Worm (Caenorhabditis elegans) whole organism, L4 larva: Measurements from ENCODE around the gene lgc-16.

ENCODE experiments used
- F10B5.3 ChIP-seq: sonication (generic microtip); optimal IDR thresholded peaks from 2 replicates; lab custom pipeline; 2016; ENCODE audit warnings: mild to moderate bottlenecking, missing genetic modification characterization, missing compliant biosample characterization
- F26F4.8 ChIP-seq: fragments of 200-800 bp; sonication (Bioruptor generic); conservative IDR thresholded peaks from 2 replicates; pipeline ENCODE4 v1.3.6; 2022; ENCODE audit warnings: missing genetic modification characterization, missing compliant biosample characterization
- F37D6.2 ChIP-seq: sonication (generic microtip); optimal IDR thresholded peaks from 2 replicates; lab custom pipeline; 2016; ENCODE audit warnings: mild to moderate bottlenecking, missing genetic modification characterization, missing compliant biosample characterization
- F44E2.7 ChIP-seq: fragments of 200-800 bp; sonication (Bioruptor generic); IDR thresholded peaks from 2 replicates; pipeline ENCODE4 v2.1.2; 2022; ENCODE audit warnings: missing genetic modification characterization, missing compliant biosample characterization
- R02D3.7 ChIP-seq: fragments of 150-350 bp; sonication (generic microtip); optimal IDR thresholded peaks from 3 replicates; lab custom pipeline; 2014; ENCODE audit warnings: missing biosample characterization, missing genetic modification characterization
- T20F7.1 ChIP-seq: fragments of 200-800 bp; sonication (Bioruptor generic); optimal IDR thresholded peaks from 2 replicates; lab custom pipeline; 2018; ENCODE audit warnings: mild to moderate bottlenecking, missing genetic modification characterization, missing compliant biosample characterization
- Y105C5A.15 ChIP-seq: fragments of 200-800 bp; sonication (Bioruptor generic); IDR thresholded peaks from 2 replicates; pipeline ENCODE4 v1.3.6; 2022; ENCODE audit warnings: missing genetic modification characterization, missing compliant biosample characterization
- ZK337.2 ChIP-seq: fragments of 200-800 bp; sonication (Bioruptor generic); IDR thresholded peaks from 2 replicates; pipeline ENCODE4 v1.3.6; 2022; ENCODE audit warnings: missing genetic modification reagents, missing genetic modification characterization, missing compliant biosample characterization
- aha-1 ChIP-seq: fragments of 150-350 bp; peaks from one replicate; lab custom pipeline; 2014; ENCODE audit warnings: missing biosample characterization, missing genetic modification characterization
- arid-1 ChIP-seq: fragments of 200-800 bp; sonication (Bioruptor generic); conservative IDR thresholded peaks from 2 replicates; pipeline ENCODE4 v1.3.6; 2022; ENCODE audit warnings: missing genetic modification reagents, missing genetic modification characterization, missing compliant biosample characterization
- attf-4 ChIP-seq: sonication (generic microtip); optimal IDR thresholded peaks from 3 replicates; lab custom pipeline; 2017; ENCODE audit warnings: missing biosample characterization, missing genetic modification characterization
- ceh-20 ChIP-seq: fragments of 200-800 bp; sonication (Bioruptor generic); IDR thresholded peaks from 2 replicates; pipeline ENCODE4 v1.3.6; 2022; ENCODE audit warnings: missing genetic modification reagents, missing genetic modification characterization, missing compliant biosample characterization
- ceh-32 ChIP-seq: sonication (generic microtip); optimal IDR thresholded peaks from 2 replicates; lab custom pipeline; 2016; ENCODE audit warnings: mild to moderate bottlenecking, missing genetic modification characterization, missing compliant biosample characterization; ENCODE audit not compliant: poor library complexity
- ceh-44 ChIP-seq: fragments of 200-800 bp; sonication (Bioruptor generic); IDR thresholded peaks from 2 replicates; pipeline ENCODE4 v1.3.6; 2022; ENCODE audit warnings: missing genetic modification reagents, missing genetic modification characterization, missing compliant biosample characterization
- ceh-62 ChIP-seq: sonication (generic microtip); optimal IDR thresholded peaks from 2 replicates; lab custom pipeline; 2017; ENCODE audit warnings: missing biosample characterization, missing genetic modification characterization
- cey-2 ChIP-seq: sonication (generic microtip); optimal IDR thresholded peaks from 3 replicates; lab custom pipeline; 2017; ENCODE audit warnings: missing genetic modification characterization, mild to moderate bottlenecking, missing compliant biosample characterization, antibody characterized with exemption, borderline replicate concordance; ENCODE audit not compliant: insufficient read depth
- ctbp-1 ChIP-seq: fragments of 200-800 bp; sonication (Bioruptor generic); IDR thresholded peaks from 2 replicates; pipeline ENCODE4 v1.3.6; 2022; ENCODE audit warnings: missing genetic modification reagents, missing genetic modification characterization, missing compliant biosample characterization
- dmd-9 ChIP-seq: fragments of 200-800 bp; sonication (Bioruptor generic); IDR thresholded peaks from 2 replicates; pipeline ENCODE4 v1.3.6; 2022; ENCODE audit warnings: missing genetic modification reagents, missing genetic modification characterization, missing compliant biosample characterization
- dpl-1 ChIP-seq: fragments of 150-350 bp; optimal IDR thresholded peaks from 2 replicates; lab custom pipeline; 2014; ENCODE audit warnings: missing biosample characterization, missing genetic modification reagents, missing genetic modification characterization
- fos-1 ChIP-seq: fragments of 150-350 bp; optimal IDR thresholded peaks from 2 replicates; lab custom pipeline; 2014; ENCODE audit warnings: missing biosample characterization, missing genetic modification characterization
- hif-1 ChIP-seq, 2 experiments: sonication (generic microtip); optimal IDR thresholded peaks; 2 replicates each; lab custom pipeline; 2016 to 2017; ENCODE audit warnings: missing compliant biosample characterization in 2 of 2, missing genetic modification characterization in 2 of 2, missing genetic modification reagents in 2 of 2, missing genotype in 2 of 2, mild to moderate bottlenecking in 1 of 2
- hlh-11 ChIP-seq: fragments of 200-800 bp; sonication (Bioruptor generic); optimal IDR thresholded peaks from 2 replicates; lab custom pipeline; 2018; ENCODE audit warnings: mild to moderate bottlenecking, missing genetic modification characterization, missing compliant biosample characterization
- hlh-30 ChIP-seq: sonication (generic microtip); optimal IDR thresholded peaks from 2 replicates; lab custom pipeline; 2017; ENCODE audit warnings: antibody characterized with exemption, mild to moderate bottlenecking, missing genetic modification characterization, missing compliant biosample characterization; ENCODE audit not compliant: insufficient read depth
- hmg-1.1 ChIP-seq: fragments of 200-800 bp; sonication (Bioruptor generic); IDR thresholded peaks from 2 replicates; pipeline ENCODE4 v1.3.6; 2022; ENCODE audit warnings: missing genetic modification reagents, missing genetic modification characterization, missing compliant biosample characterization
- jun-1 ChIP-seq: fragments of 150-350 bp; optimal IDR thresholded peaks from 2 replicates; lab custom pipeline; 2014; ENCODE audit warnings: missing biosample characterization, missing genetic modification reagents, missing genetic modification characterization
- lim-7 ChIP-seq: fragments of 200-800 bp; sonication (Bioruptor generic); IDR thresholded peaks from 2 replicates; pipeline ENCODE4 v1.3.6; 2022; ENCODE audit warnings: missing genetic modification characterization, missing compliant biosample characterization
- lin-1 ChIP-seq: fragments of 200-800 bp; sonication (Bioruptor generic); IDR thresholded peaks from 2 replicates; pipeline ENCODE4 v1.3.6; 2022; ENCODE audit warnings: missing genetic modification reagents, missing genetic modification characterization, missing compliant biosample characterization
- lin-13 ChIP-seq: fragments of 150-350 bp; optimal IDR thresholded peaks from 2 replicates; lab custom pipeline; 2014; ENCODE audit warnings: missing biosample characterization, missing genetic modification reagents, missing genetic modification characterization
- lin-39 ChIP-seq: fragments of 150-350 bp; optimal IDR thresholded peaks from 2 replicates; lab custom pipeline; 2014; ENCODE audit warnings: missing biosample characterization, missing genetic modification reagents, missing genetic modification characterization
- mxl-3 ChIP-seq: fragments of 200-800 bp; sonication (Bioruptor generic); optimal IDR thresholded peaks from 2 replicates; lab custom pipeline; 2018; ENCODE audit warnings: mild to moderate bottlenecking, missing genetic modification characterization, missing compliant biosample characterization
- nhr-10 ChIP-seq: fragments of 150-350 bp; optimal IDR thresholded peaks from 2 replicates; lab custom pipeline; 2014; ENCODE audit warnings: missing biosample characterization, missing genetic modification characterization
- nhr-102 ChIP-seq: sonication (generic microtip); optimal IDR thresholded peaks from 2 replicates; lab custom pipeline; 2016; ENCODE audit warnings: mild to moderate bottlenecking, missing genetic modification characterization, moderate library complexity, missing compliant biosample characterization
- nhr-111 ChIP-seq: fragments of 200-800 bp; sonication (Bioruptor generic); optimal IDR thresholded peaks from 2 replicates; lab custom pipeline; 2018; ENCODE audit warnings: mild to moderate bottlenecking, missing genetic modification characterization, missing compliant biosample characterization
- nhr-237 ChIP-seq: sonication (generic microtip); optimal IDR thresholded peaks from 2 replicates; lab custom pipeline; 2017; ENCODE audit warnings: missing biosample characterization, missing genetic modification characterization
- nhr-25 ChIP-seq: sonication (generic microtip); optimal IDR thresholded peaks from 2 replicates; lab custom pipeline; 2017; ENCODE audit warnings: missing genetic modification characterization, mild to moderate bottlenecking, missing compliant biosample characterization, antibody characterized with exemption, moderate library complexity, borderline replicate concordance; ENCODE audit not compliant: insufficient read depth
- nhr-42 ChIP-seq: fragments of 200-800 bp; sonication (Bioruptor generic); IDR thresholded peaks from 2 replicates; pipeline ENCODE4 v1.3.6; 2022; ENCODE audit warnings: missing genetic modification characterization, missing compliant biosample characterization
- nhr-48 ChIP-seq: sonication (generic microtip); optimal IDR thresholded peaks from 2 replicates; lab custom pipeline; 2016; ENCODE audit warnings: mild to moderate bottlenecking, missing genetic modification characterization, missing compliant biosample characterization
- nhr-77 ChIP-seq: fragments of 150-350 bp; optimal IDR thresholded peaks from 2 replicates; lab custom pipeline; 2014; ENCODE audit warnings: missing biosample characterization, missing genetic modification characterization
- php-3 ChIP-seq: fragments of 200-800 bp; sonication (Bioruptor generic); IDR thresholded peaks from 2 replicates; pipeline ENCODE4 v1.3.6; 2022; ENCODE audit warnings: missing genetic modification reagents, missing genetic modification characterization, missing compliant biosample characterization
- pqm-1 ChIP-seq: sonication (generic microtip); optimal IDR thresholded peaks from 2 replicates; lab custom pipeline; 2017; ENCODE audit warnings: missing biosample characterization, missing genetic modification characterization
- skn-1 ChIP-seq: fragments of 150-350 bp; optimal IDR thresholded peaks from 2 replicates; lab custom pipeline; 2014; ENCODE audit warnings: missing biosample characterization, missing genetic modification characterization
- spr-1 ChIP-seq: sonication (generic microtip); optimal IDR thresholded peaks from 2 replicates; lab custom pipeline; 2016; ENCODE audit warnings: mild to moderate bottlenecking, missing genetic modification characterization, missing compliant biosample characterization
- tag-97 ChIP-seq: fragments of 200-800 bp; sonication (Bioruptor generic); IDR thresholded peaks from 2 replicates; pipeline ENCODE4 v1.3.6; 2022; ENCODE audit warnings: missing genetic modification characterization, missing compliant biosample characterization
- unc-130 ChIP-seq: sonication (generic microtip); optimal IDR thresholded peaks from 2 replicates; lab custom pipeline; 2016; ENCODE audit warnings: missing genetic modification reagents, missing genetic modification characterization, missing compliant biosample characterization
- unc-39 ChIP-seq: sonication (generic microtip); optimal IDR thresholded peaks from 2 replicates; lab custom pipeline; 2017; ENCODE audit warnings: missing biosample characterization, missing genetic modification characterization
- zfp-2 ChIP-seq: sonication (generic microtip); optimal IDR thresholded peaks from 2 replicates; lab custom pipeline; 2016; ENCODE audit warnings: mild to moderate bottlenecking, missing genetic modification characterization, missing compliant biosample characterization
- zip-11 ChIP-seq: fragments of 200-800 bp; sonication (Bioruptor generic); IDR thresholded peaks from 2 replicates; pipeline ENCODE4 v1.3.6; 2022; ENCODE audit warnings: missing genetic modification characterization, missing compliant biosample characterization
- zip-2 ChIP-seq: fragments of 150-350 bp; optimal IDR thresholded peaks from 2 replicates; lab custom pipeline; 2014; ENCODE audit warnings: missing biosample characterization, missing genetic modification characterization
- ztf-11 ChIP-seq: fragments of 150-350 bp; optimal IDR thresholded peaks from 2 replicates; lab custom pipeline; 2014; ENCODE audit warnings: missing biosample characterization, missing genetic modification characterization
- ztf-7 ChIP-seq: fragments of 150-350 bp; optimal IDR thresholded peaks from 2 replicates; lab custom pipeline; 2014; ENCODE audit warnings: missing biosample characterization, missing genetic modification characterization

The lgc-16 gene

ce11 chrX:12114024-12114423 is 4.4 kb upstream of the lgc-16 start, which contains the start of gene lgc-15:
Gene lgc-15 (plus strand): TSS chrX:12114324.
- TF ChIP-seq unc-39 = no peak
- TF ChIP-seq F10B5.3 (tag; lab: Kevin White, UChicago) = no peak
- TF ChIP-seq jun-1 (tag; lab: Kevin White, UChicago) = no peak
- no peak for TF ChIP-seq mxl-3
- no peak for TF ChIP-seq attf-4 (tag; lab: Kevin White, UChicago)
- no peak for TF ChIP-seq nhr-237 (tag; lab: Kevin White, UChicago)
- TF ChIP-seq hmg-1.1 = no peak
- no peak for TF ChIP-seq zip-11 (GFP tag; lab: Robert Waterston, UW)
- TF ChIP-seq skn-1 (tag; lab: Kevin White, UChicago) = no peak
- TF ChIP-seq pqm-1 (tag; lab: Kevin White, UChicago) = no peak
- no peak for TF ChIP-seq hlh-11 (tag; lab: Kevin White, UChicago)
- TF ChIP-seq nhr-25 (tag; lab: Kevin White, UChicago) = no peak
- no peak for TF ChIP-seq F44E2.7
- TF ChIP-seq lin-13 (GFP tag; lab: Kevin White, UChicago) = no peak
- TF ChIP-seq dmd-9 (GFP tag; lab: Robert Waterston, UW) = no peak
- TF ChIP-seq tag-97 (GFP tag; lab: Robert Waterston, UW) = no peak
- no peak for TF ChIP-seq nhr-111 (GFP tag; lab: Kevin White, UChicago)
- no peak for TF ChIP-seq fos-1
- TF ChIP-seq, all 104 proteins: peak for 0

- TF ChIP-seq unc-130 (GFP tag; lab: Kevin White, UChicago) (no peak), skn-1 (tag; lab: Kevin White, UChicago) (no peak), ceh-62 (no peak), nhr-10 (tag; lab: Kevin White, UChicago) (no peak), lin-13 (GFP tag; lab: Kevin White, UChicago) (no peak), ceh-44 (no peak), F10B5.3 (tag; lab: Kevin White, UChicago) (no peak), nhr-77 (tag; lab: Kevin White, UChicago) (no peak), nhr-102 (tag; lab: Kevin White, UChicago) (no peak), spr-1 (tag; lab: Kevin White, UChicago) (no peak), hif-1 (tag; optimal IDR thresholded peaks at IDR 0.05; lab: Kevin White, UChicago) (no peak), aha-1 (tag; lab: Kevin White, UChicago) (no peak), lim-7 (GFP tag; lab: Robert Waterston, UW) (no peak), ZK337.2 (GFP tag; lab: Robert Waterston, UW) (no peak), tag-97 (GFP tag; lab: Robert Waterston, UW) (no peak), F26F4.8 (GFP tag; lab: Robert Waterston, UW) (no peak), php-3 (GFP tag; lab: Robert Waterston, UW) (no peak), dpl-1 (GFP tag; lab: Kevin White, UChicago) (no peak), zfp-2 (tag; lab: Kevin White, UChicago) (no peak)
Observed at ce11 chrX:12121285-12121684, 2.8 kb downstream of the lgc-16 start, which contains the start of gene lgc-17. Gene lgc-17 (plus strand): TSS chrX:12121585.

ce11 chrX:12123152-12123551 is 4.7 kb downstream of the lgc-16 start, which contains the start of gene T01H10.11:
Gene T01H10.11 (plus strand): TSS chrX:12123452.
- no peak for TF ChIP-seq T20F7.1 (GFP tag; lab: Kevin White, UChicago)
- TF ChIP-seq ctbp-1 (GFP tag; lab: Robert Waterston, UW) = no peak
- TF ChIP-seq ceh-20 (GFP tag; lab: Robert Waterston, UW) = no peak
- no peak for TF ChIP-seq nhr-42 (GFP tag; lab: Robert Waterston, UW)
- no peak for TF ChIP-seq hlh-30 (tag; lab: Kevin White, UChicago)
- TF ChIP-seq ztf-11 (tag; lab: Kevin White, UChicago) = no peak
- TF ChIP-seq arid-1 = no peak
- no peak for TF ChIP-seq ZK337.2 (GFP tag; lab: Robert Waterston, UW)
- no peak for TF ChIP-seq lin-1 (GFP tag; lab: Robert Waterston, UW)
- no peak for TF ChIP-seq cey-2
- TF ChIP-seq ztf-7 (tag; lab: Kevin White, UChicago) = no peak
- TF ChIP-seq pqm-1 (tag; lab: Kevin White, UChicago) = no peak
- TF ChIP-seq zip-2 (tag; lab: Kevin White, UChicago) = no peak
- no peak for TF ChIP-seq ceh-44
- TF ChIP-seq R02D3.7 (tag; lab: Kevin White, UChicago) = no peak
- TF ChIP-seq Y105C5A.15 = no peak
- TF ChIP-seq F37D6.2 (tag; lab: Kevin White, UChicago) = no peak
- no peak for TF ChIP-seq nhr-48 (tag; lab: Kevin White, UChicago)
- no peak for TF ChIP-seq lin-39
- TF ChIP-seq ceh-32 (tag; lab: Kevin White, UChicago) = no peak
